Fruit fly (Drosophila melanogaster) whole organism, embryonic: ENCODE data around the gene Trmt6.

Experiments
- CG1024 ChIP-seq: fragments of 200-800 bp; sonication (Bioruptor generic); IDR thresholded peaks from 2 replicates; pipeline ENCODE4 v1.3.6; 2022; ENCODE audit warnings: missing biosample characterization, missing genetic modification characterization
- CG10366 ChIP-seq: fragments of 200-800 bp; sonication (Bioruptor generic); IDR thresholded peaks from 2 replicates; pipeline ENCODE4 v1.3.6; 2022; ENCODE audit warnings: missing biosample characterization, missing genetic modification characterization
- CG11456 ChIP-seq: fragments of 200-800 bp; sonication (Bioruptor generic); IDR thresholded peaks from 3 replicates; pipeline ENCODE4 v1.3.6; 2022; ENCODE audit warnings: missing biosample characterization, missing genetic modification characterization
- CG11695 ChIP-seq: fragments of 200-800 bp; sonication (Bioruptor generic); IDR thresholded peaks from 3 replicates; pipeline ENCODE4 v1.3.6; 2022; ENCODE audit warnings: missing biosample characterization, missing genetic modification characterization
- CG11696 ChIP-seq: fragments of 200-800 bp; sonication (Bioruptor generic); IDR thresholded peaks from 2 replicates; pipeline ENCODE4 v1.3.6; 2022; ENCODE audit warnings: missing biosample characterization, missing genetic modification characterization
- CG11723 ChIP-seq: fragments of 200-800 bp; sonication (Bioruptor generic); optimal IDR thresholded peaks from 2 replicates; lab custom pipeline; 2017; ENCODE audit warnings: missing biosample characterization, mild to moderate bottlenecking, missing genetic modification characterization
- CG1529 ChIP-seq: fragments of 200-800 bp; sonication (Bioruptor generic); optimal IDR thresholded peaks from 3 replicates; lab custom pipeline; 2018; ENCODE audit warnings: missing biosample characterization, missing genetic modification characterization
- CG16863 ChIP-seq: fragments of 200-800 bp; sonication (Bioruptor generic); optimal IDR thresholded peaks from 3 replicates; lab custom pipeline; 2016; ENCODE audit warnings: missing biosample characterization, missing genetic modification characterization
- CG17359 ChIP-seq: fragments of 200-800 bp; sonication (Bioruptor generic); optimal IDR thresholded peaks from 3 replicates; lab custom pipeline; 2018; ENCODE audit warnings: missing biosample characterization, mild to moderate bottlenecking, missing genetic modification characterization, moderate library complexity
- CG17829 ChIP-seq: fragments of 200-800 bp; optimal IDR thresholded peaks from 2 replicates; lab custom pipeline; 2019; ENCODE audit warnings: missing biosample characterization, mild to moderate bottlenecking, missing genetic modification characterization, moderate library complexity
- CG1792 ChIP-seq: fragments of 200-800 bp; sonication (Bioruptor generic); optimal IDR thresholded peaks from 2 replicates; lab custom pipeline; 2016; ENCODE audit warnings: missing biosample characterization, missing genetic modification characterization
- CG18764 ChIP-seq: fragments of 200-800 bp; sonication (Bioruptor generic); optimal IDR thresholded peaks from 3 replicates; lab custom pipeline; 2016; ENCODE audit warnings: missing biosample characterization, missing genetic modification characterization
- CG2199 ChIP-seq: fragments of 200-800 bp; sonication (Bioruptor generic); IDR thresholded peaks from 3 replicates; pipeline ENCODE4 v1.3.6; 2022; ENCODE audit warnings: missing biosample characterization, missing genetic modification characterization
- CG30020 ChIP-seq: fragments of 200-800 bp; optimal IDR thresholded peaks from 2 replicates; lab custom pipeline; 2019; ENCODE audit warnings: missing biosample characterization, mild to moderate bottlenecking, missing genetic modification characterization, moderate library complexity
- CG30403 ChIP-seq: fragments of 200-800 bp; sonication (Bioruptor generic); optimal IDR thresholded peaks from 3 replicates; lab custom pipeline; 2016; ENCODE audit warnings: missing biosample characterization, missing genetic modification characterization
- CG3065 ChIP-seq: fragments of 200-800 bp; sonication (Bioruptor generic); optimal IDR thresholded peaks from 2 replicates; lab custom pipeline; 2016; ENCODE audit warnings: missing biosample characterization, missing genetic modification characterization
- CG3726 ChIP-seq: fragments of 200-800 bp; sonication (Bioruptor generic); IDR thresholded peaks from 3 replicates; pipeline ENCODE4, ENCODE4 v1.3.6; 2022; ENCODE audit warnings: missing biosample characterization, missing genetic modification characterization
- CG8089 ChIP-seq: fragments of 200-800 bp; sonication (Bioruptor generic); optimal IDR thresholded peaks from 3 replicates; lab custom pipeline; 2016; ENCODE audit warnings: missing biosample characterization, missing genetic modification characterization
- CG8290 ChIP-seq, 3 experiments: fragments of 200-800 bp; sonication (Bioruptor generic); optimal IDR thresholded peaks; 2 replicates each; lab custom pipeline; 2016 to 2019; ENCODE audit warnings: missing biosample characterization in 3 of 3, missing genetic modification characterization in 3 of 3, mild to moderate bottlenecking in 2 of 3, moderate library complexity in 1 of 3
- CG8765 ChIP-seq: fragments of 200-800 bp; sonication (Bioruptor generic); IDR thresholded peaks from 2 replicates; pipeline ENCODE4 v1.3.6; 2022; ENCODE audit warnings: missing biosample characterization, missing genetic modification characterization
- D ChIP-seq, 2 experiments: fragments of 200-800 bp in 1 of 2; fragments of >200 bp in 1 of 2; sonication (Bioruptor generic) in 1 of 2; optimal IDR thresholded peaks; 2 replicates in 1 of 2; 3 replicates in 1 of 2; lab custom pipeline; 2017; ENCODE audit warnings: mild to moderate bottlenecking in 1 of 2, missing biosample characterization in 1 of 2, missing genetic modification characterization in 1 of 2, missing genetic modification reagents in 1 of 2
- Doc2 ChIP-seq: fragments of 200-800 bp; sonication (Bioruptor generic); IDR thresholded peaks from 2 replicates; pipeline ENCODE4 v1.3.6; 2022; ENCODE audit warnings: missing biosample characterization, missing genetic modification characterization
- ERR ChIP-seq: fragments of 200-800 bp; sonication (Bioruptor generic); optimal IDR thresholded peaks from 2 replicates; lab custom pipeline; 2016; ENCODE audit warnings: missing biosample characterization, missing genetic modification characterization
- Gug ChIP-seq: fragments of 200-800 bp; sonication (Bioruptor generic); IDR thresholded peaks from 4 replicates; pipeline ENCODE4 v1.3.6; 2022; ENCODE audit warnings: missing biosample characterization, missing genetic modification characterization
- H2.0 ChIP-seq: fragments of 200-800 bp; sonication (Bioruptor generic); IDR thresholded peaks from 2 replicates; pipeline ENCODE4 v1.3.6; 2022; ENCODE audit warnings: missing biosample characterization, missing genetic modification characterization
- Max ChIP-seq: fragments of 200-800 bp; sonication (Bioruptor generic); optimal IDR thresholded peaks from 2 replicates; lab custom pipeline; 2016; ENCODE audit warnings: missing biosample characterization, mild to moderate bottlenecking, missing genetic modification characterization
- Myb ChIP-seq: fragments of 200-800 bp; sonication (Bioruptor generic); optimal IDR thresholded peaks from 2 replicates; lab custom pipeline; 2016; ENCODE audit warnings: missing biosample characterization, missing genetic modification characterization
- Xbp1 ChIP-seq: fragments of 200-800 bp; sonication (Bioruptor generic); optimal IDR thresholded peaks from 3 replicates; lab custom pipeline; 2016; ENCODE audit warnings: missing biosample characterization, mild to moderate bottlenecking, missing genetic modification characterization
- bcd ChIP-seq: fragments of 200-800 bp; sonication (Bioruptor generic); optimal IDR thresholded peaks from 2 replicates; lab custom pipeline; 2017; ENCODE audit warnings: missing biosample characterization, mild to moderate bottlenecking, missing genetic modification characterization
- bowl ChIP-seq: fragments of 200-800 bp; sonication (Bioruptor generic); IDR thresholded peaks from 2 replicates; pipeline ENCODE4 v1.3.6; 2022; ENCODE audit warnings: missing biosample characterization, missing genetic modification characterization
- chif ChIP-seq, 2 experiments: fragments of 200-800 bp; sonication (Bioruptor generic); optimal IDR thresholded peaks; 3 replicates each; lab custom pipeline; 2016; ENCODE audit warnings: missing biosample characterization in 2 of 2, missing genetic modification characterization in 2 of 2
- dysf ChIP-seq: fragments of 200-800 bp; sonication (Bioruptor generic); IDR thresholded peaks from 3 replicates; pipeline ENCODE4 v1.3.6; 2022; ENCODE audit warnings: missing biosample characterization, missing genetic modification characterization
- fd96Cb ChIP-seq: fragments of 200-800 bp; sonication (Bioruptor generic); optimal IDR thresholded peaks from 2 replicates; lab custom pipeline; 2018; ENCODE audit warnings: missing biosample characterization, mild to moderate bottlenecking, missing genetic modification characterization, moderate library complexity
- gsb-n ChIP-seq: fragments of 200-800 bp; sonication (Bioruptor generic); optimal IDR thresholded peaks from 3 replicates; lab custom pipeline; 2018; ENCODE audit warnings: missing biosample characterization, mild to moderate bottlenecking, missing genetic modification characterization
- jumu ChIP-seq: fragments of 200-800 bp; sonication (Bioruptor generic); optimal IDR thresholded peaks from 3 replicates; lab custom pipeline; 2016; ENCODE audit warnings: missing biosample characterization, missing genetic modification characterization
- luna ChIP-seq: fragments of 200-800 bp; sonication (Bioruptor generic); optimal IDR thresholded peaks from 2 replicates; lab custom pipeline; 2016; ENCODE audit warnings: missing biosample characterization, missing genetic modification characterization
- nau ChIP-seq: fragments of 200-800 bp; sonication (Bioruptor generic); optimal IDR thresholded peaks from 3 replicates; lab custom pipeline; 2017; ENCODE audit warnings: missing biosample characterization, mild to moderate bottlenecking, missing genetic modification characterization, missing genetic modification reagents
- pan ChIP-seq, 4 experiments: fragments of >200 bp in 3 of 4; fragments of 200-800 bp in 1 of 4; sonication (Bioruptor generic) in 1 of 4; optimal IDR thresholded peaks in 3 of 4; IDR thresholded peaks in 1 of 4; 2 replicates each; pipeline versions ENCODE4 v1.3.6 to Lab custom; 2017 to 2022; ENCODE audit warnings: missing biosample characterization in 2 of 4, missing genetic modification characterization in 2 of 4, mixed read lengths in 1 of 4
- pho ChIP-seq: fragments of 200-800 bp; sonication (Bioruptor generic); optimal IDR thresholded peaks from 2 replicates; lab custom pipeline; 2016; ENCODE audit warnings: missing biosample characterization, missing genetic modification characterization
- phol ChIP-seq: fragments of 200-800 bp; sonication (Bioruptor generic); optimal IDR thresholded peaks from 3 replicates; lab custom pipeline; 2018; ENCODE audit warnings: missing biosample characterization, mild to moderate bottlenecking, missing genetic modification characterization, moderate library complexity
- pita ChIP-seq: fragments of 200-800 bp; sonication (Bioruptor generic); optimal IDR thresholded peaks from 2 replicates; lab custom pipeline; 2017; ENCODE audit warnings: missing biosample characterization, mild to moderate bottlenecking, missing genetic modification characterization
- ranshi ChIP-seq: fragments of 200-800 bp; sonication (Bioruptor generic); IDR thresholded peaks from 2 replicates; pipeline ENCODE4 v1.3.6; 2022; ENCODE audit warnings: missing biosample characterization, missing genetic modification characterization
- schlank ChIP-seq: fragments of 200-800 bp; sonication (Bioruptor generic); optimal IDR thresholded peaks from 2 replicates; lab custom pipeline; 2018; ENCODE audit warnings: missing biosample characterization, mild to moderate bottlenecking, missing genetic modification characterization
- tap ChIP-seq: fragments of 200-800 bp; optimal IDR thresholded peaks from 3 replicates; lab custom pipeline; 2019; ENCODE audit warnings: missing biosample characterization, mild to moderate bottlenecking, missing genetic modification characterization, moderate library complexity
- tin ChIP-seq: fragments of 200-800 bp; sonication (Bioruptor generic); optimal IDR thresholded peaks from 3 replicates; lab custom pipeline; 2016; ENCODE audit warnings: missing biosample characterization, missing genetic modification characterization
- tll ChIP-seq, 2 experiments: fragments of 200-800 bp in 1 of 2; fragments of >200 bp in 1 of 2; sonication (Bioruptor generic) in 1 of 2; optimal IDR thresholded peaks; 2 replicates each; lab custom pipeline; 2017 to 2019; ENCODE audit warnings: missing biosample characterization in 2 of 2, missing genetic modification characterization in 2 of 2, mild to moderate bottlenecking in 1 of 2, moderate library complexity in 1 of 2
- unpg ChIP-seq: fragments of 200-800 bp; sonication (Bioruptor generic); optimal IDR thresholded peaks from 3 replicates; lab custom pipeline; 2018; ENCODE audit warnings: missing biosample characterization, mild to moderate bottlenecking, missing genetic modification characterization, moderate library complexity
- wek ChIP-seq: fragments of 200-800 bp; sonication (Bioruptor generic); optimal IDR thresholded peaks from 3 replicates; lab custom pipeline; 2018; ENCODE audit warnings: missing biosample characterization, mild to moderate bottlenecking, missing genetic modification characterization, moderate library complexity
- zen ChIP-seq: fragments of 200-800 bp; sonication (Bioruptor generic); optimal IDR thresholded peaks from 3 replicates; lab custom pipeline; 2018; ENCODE audit warnings: missing biosample characterization, mild to moderate bottlenecking, missing genetic modification characterization, moderate library complexity

The Trmt6 gene

DNA sequence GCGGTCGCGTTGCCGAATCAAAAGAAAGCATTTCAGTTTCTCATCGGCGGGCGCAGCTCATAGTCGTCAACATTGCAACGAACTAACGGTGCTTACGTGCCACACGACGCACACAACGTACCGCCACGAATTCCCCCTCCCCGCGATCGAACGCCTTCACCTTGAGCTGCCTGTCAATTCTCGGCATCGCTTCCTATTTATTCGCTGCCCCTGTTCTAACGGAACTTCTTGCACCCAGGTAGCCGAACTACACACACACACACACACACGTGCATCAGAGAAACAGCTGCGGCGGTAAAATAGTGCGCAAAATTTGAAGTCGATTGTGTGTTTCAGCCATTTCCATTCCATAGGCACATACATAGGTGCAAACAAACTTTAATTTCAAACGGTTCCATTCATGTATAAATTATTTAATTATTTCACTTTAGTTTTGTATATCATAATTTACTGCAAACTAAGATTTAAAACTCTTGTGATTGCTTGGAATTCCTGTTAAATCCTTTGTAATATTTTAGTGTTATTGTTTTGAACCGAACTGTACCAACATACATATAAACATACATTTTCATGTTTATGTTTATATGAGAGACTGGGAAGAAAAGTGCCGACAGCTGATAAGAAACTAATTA, 49.4 kb upstream of the Trmt6 start (continued):
- TF ChIP-seq CG18764 (GFP tag; lab: Kevin White, UChicago) (no peak), Xbp1 (GFP tag; lab: Kevin White, UChicago) (no peak), zen (no peak), tap (tag; lab: Kevin White, UChicago) (peak; percentile 24), unpg (peak; percentile 39), tll (GFP tag; optimal IDR thresholded peaks at IDR 0.05; lab: Kevin White, UChicago) (no peak), CG8765 (GFP tag; lab: Robert Waterston, UW) (0 out of 2 replicates have a peak, but pooled peaks have one; percentile 18), CG30020 (tag; lab: Kevin White, UChicago) (no peak), Max (no peak), phol (tag; lab: Kevin White, UChicago) (peak; percentile 18), CG17359 (tag; lab: Kevin White, UChicago) (peak; percentile 35), CG8089 (GFP tag; lab: Kevin White, UChicago) (no peak), gsb-n (peak; percentile 9), CG1792 (GFP tag; lab: Kevin White, UChicago) (no peak), dysf (GFP tag; lab: Robert Waterston, UW) (no peak), CG10366 (no peak), pho (GFP tag; lab: Kevin White, UChicago) (no peak), CG11723 (GFP tag; lab: Kevin White, UChicago) (no peak), CG1024 (GFP tag; lab: Robert Waterston, UW) (no peak), chif (GFP tag; optimal IDR thresholded peaks at IDR 0.05; lab: Kevin White, UChicago) (no peak), CG30403 (peak; percentile 19), pita (GFP tag; lab: Kevin White, UChicago) (no peak), ranshi (GFP tag; lab: Robert Waterston, UW) (no peak), wek (GFP tag; lab: Kevin White, UChicago) (no peak), D (optimal IDR thresholded peaks at IDR 0.05; lab: Kevin White, UChicago) (no peak), D (GFP tag; optimal IDR thresholded peaks at IDR 0.05; lab: Kevin White, UChicago) (no peak), CG1529 (no peak), CG11696 (GFP tag; lab: Robert Waterston, UW) (no peak), fd96Cb (tag; lab: Kevin White, UChicago) (no peak), CG8290 (GFP tag; optimal IDR thresholded peaks at IDR 0.05; lab: Kevin White, UChicago) (peak; percentile 1), CG8290 (tag; optimal IDR thresholded peaks at IDR 0.05; lab: Kevin White, UChicago) (no peak), schlank (tag; lab: Kevin White, UChicago) (no peak), CG3726 (no peak), jumu (no peak), CG3065 (no peak), ERR (GFP tag; lab: Kevin White, UChicago) (no peak), pan (optimal IDR thresholded peaks at IDR 0.05; lab: Kevin White, UChicago) (no peak), pan (GFP tag; optimal IDR thresholded peaks at IDR 0.05 in 1 of 2, IDR thresholded peaks at IDR 0.05 in 1 of 2) (no peak), CG17829 (tag; lab: Kevin White, UChicago) (no peak), CG11456 (GFP tag; lab: Robert Waterston, UW) (0 out of 3 replicates have a peak, but pooled peaks have one; percentile 20), CG2199 (GFP tag; lab: Robert Waterston, UW) (0 out of 3 replicates have a peak, but pooled peaks have one; percentile 39), bowl (no peak), Gug (GFP tag; lab: Robert Waterston, UW) (no peak), CG11695 (GFP tag; lab: Robert Waterston, UW) (peak; percentile 55; the same call in 2 of the 3 replicates), CG16863 (GFP tag; lab: Kevin White, UChicago) (no peak), nau (GFP tag; lab: Kevin White, UChicago) (peak; percentile 10), Doc2 (GFP tag; lab: Robert Waterston, UW) (no peak), tin (GFP tag; lab: Kevin White, UChicago) (no peak), H2.0 (GFP tag; lab: Robert Waterston, UW) (no peak), luna (GFP tag; lab: Kevin White, UChicago) (no peak), Myb (no peak), bcd (GFP tag; lab: Kevin White, UChicago) (no peak)
